Worm (Caenorhabditis elegans): ENCODE results near the gene wrk-1.

Gene wrk-1

ce11 chrX:8340393-8340792 is 52.0 kb downstream of the wrk-1 start, which contains the start of gene F55E10.2:
TSS of gene F55E10.2 (plus strand) at chrX:8340693.
- TF ChIP-seq ztf-23 (GFP tag; IDR thresholded peaks at IDR 0.05): no peak
- TF ChIP-seq tab-1 (GFP tag; IDR thresholded peaks at IDR 0.05): no peak
- no peak for TF ChIP-seq klf-2 (GFP tag; conservative IDR thresholded peaks at IDR 0.05)
- no peak for TF ChIP-seq cog-1 (tag; optimal IDR thresholded peaks at IDR 0.05)
- TF ChIP-seq flt-1 (GFP tag; IDR thresholded peaks at IDR 0.05): no peak
- TF ChIP-seq ztf-29 (GFP tag; IDR thresholded peaks at IDR 0.05): no peak
- TF ChIP-seq med-1 (GFP tag; optimal IDR thresholded peaks at IDR 0.05; ENCODE audit: insufficient read depth): no peak
- TF ChIP-seq T22C8.4 (GFP tag; IDR thresholded peaks at IDR 0.05): no peak
- no peak for TF ChIP-seq ref-1 (GFP tag; conservative IDR thresholded peaks at IDR 0.05)
